Fruit fly (Drosophila melanogaster) whole organism: Measurements from ENCODE around the gene Cdk12.

Experiments
- CG8478 ChIP-seq: fragments of >200 bp; optimal IDR thresholded peaks from 2 replicates; lab custom pipeline; 2018; ENCODE audit warnings: inconsistent platforms
- Dll ChIP-seq: fragments of >200 bp; optimal IDR thresholded peaks from 2 replicates; lab custom pipeline; 2017
- EcR ChIP-seq, 2 experiments: fragments of >200 bp; optimal IDR thresholded peaks; 2 replicates each; lab custom pipeline; 2017; ENCODE audit warnings: missing biosample characterization in 2 of 2, missing genetic modification characterization in 2 of 2, missing genetic modification reagents in 2 of 2
- pan ChIP-seq: fragments of >200 bp; optimal IDR thresholded peaks from 2 replicates; lab custom pipeline; 2017
- psq ChIP-seq: fragments of >200 bp; optimal IDR thresholded peaks from 2 replicates; lab custom pipeline; 2017
- usp ChIP-seq: fragments of >200 bp; optimal IDR thresholded peaks from 2 replicates; lab custom pipeline; 2017; ENCODE audit warnings: missing biosample characterization, missing genetic modification characterization, mixed read lengths

Cdk12 gene

dm6 chr3L:21529108-21529507 is 13.0 kb downstream of the Cdk12 start, which contains the start of gene Arv1:
Gene Arv1 (minus strand): TSS chr3L:21529333.
- TF ChIP-seq pan = no peak
- TF ChIP-seq Dll (lab: Kevin White, UChicago) = no peak
- no peak for TF ChIP-seq psq (lab: Kevin White, UChicago)
- no peak for TF ChIP-seq EcR (GFP tag; optimal IDR thresholded peaks at IDR 0.05; lab: Kevin White, UChicago)
- TF ChIP-seq CG8478 = no peak
- TF ChIP-seq usp (GFP tag; lab: Kevin White, UChicago) = no peak

DNA sequence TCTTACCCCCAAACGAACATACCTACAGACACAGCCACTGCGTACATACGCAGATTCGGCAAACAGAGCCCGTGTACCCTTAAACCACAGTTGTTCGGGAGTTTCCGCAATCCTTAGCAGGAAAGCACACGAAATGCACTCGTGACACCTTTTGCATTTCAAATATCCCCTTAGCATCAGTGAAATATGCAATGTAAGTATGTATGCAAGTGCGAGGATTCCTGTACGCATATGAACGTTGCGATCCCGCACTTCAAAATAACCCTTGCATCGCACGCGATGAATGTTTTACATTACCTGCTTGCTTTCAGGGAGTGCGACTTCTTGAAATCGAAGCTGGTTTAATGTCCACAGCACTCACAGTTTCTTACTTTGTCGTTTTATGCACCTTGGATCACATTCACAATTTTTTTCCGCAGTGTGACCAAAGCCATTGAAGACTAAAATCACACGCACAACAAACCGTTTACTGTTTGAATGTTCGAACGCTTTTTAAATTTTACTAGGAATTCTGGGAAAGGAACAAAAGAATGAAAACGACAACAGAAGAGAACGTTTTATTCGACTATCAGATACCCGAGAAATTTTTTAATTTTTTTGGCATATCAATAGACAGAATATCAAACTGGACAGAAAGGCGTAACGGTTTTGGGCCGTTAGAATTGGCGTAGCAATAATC is 17.3 kb downstream of the Cdk12 start, which contains the start of gene Mkrn1:
Gene Mkrn1 (minus strand): TSS at position 444 of the 679 bp plus-strand sequence.
- TF ChIP-seq usp (GFP tag; lab: Kevin White, UChicago) = no peak
- TF ChIP-seq Dll (lab: Kevin White, UChicago) = no peak
- no peak for TF ChIP-seq psq (lab: Kevin White, UChicago)
- TF ChIP-seq CG8478 = no peak
- TF ChIP-seq pan = no peak
- TF ChIP-seq EcR (GFP tag; optimal IDR thresholded peaks at IDR 0.05; lab: Kevin White, UChicago) = no peak

- TF ChIP-seq usp (GFP tag; lab: Kevin White, UChicago) = no peak
- no peak for TF ChIP-seq CG8478
- TF ChIP-seq pan = no peak
- no peak for TF ChIP-seq psq (lab: Kevin White, UChicago)
- TF ChIP-seq Dll (lab: Kevin White, UChicago) = no peak
- no peak for TF ChIP-seq EcR (GFP tag; optimal IDR thresholded peaks at IDR 0.05; lab: Kevin White, UChicago)
These were observed 18.3 kb downstream of the Cdk12 start, which contains the start of gene ppk5 for dm6 chr3L:21534360-21534759. Gene ppk5 (plus strand): TSS chr3L:21534660.

dm6 chr3L:21536857-21537256 is 20.8 kb downstream of the Cdk12 start, which contains the start of gene Rpn10:
Gene Rpn10 (plus strand): TSS chr3L:21537000.
- TF ChIP-seq CG8478 = no peak
- no peak for TF ChIP-seq EcR (GFP tag; optimal IDR thresholded peaks at IDR 0.05; lab: Kevin White, UChicago)
- no peak for TF ChIP-seq pan
- TF ChIP-seq Dll (lab: Kevin White, UChicago) = no peak
- no peak for TF ChIP-seq psq (lab: Kevin White, UChicago)

- TF ChIP-seq CG8478 = no peak
- no peak for TF ChIP-seq usp (GFP tag; lab: Kevin White, UChicago)
- TF ChIP-seq EcR (GFP tag; optimal IDR thresholded peaks at IDR 0.05; lab: Kevin White, UChicago) = no peak
- TF ChIP-seq psq (lab: Kevin White, UChicago) = no peak
- TF ChIP-seq Dll (lab: Kevin White, UChicago) = no peak
- no peak for TF ChIP-seq pan
These were observed 22.8 kb downstream of the Cdk12 start for dm6 chr3L:21538893-21539244.

dm6 chr3L:21539245-21540196 is 23.4 kb downstream of the Cdk12 start, which contains the start of the genes COX8 and VhaM9.7-b:
Gene COX8 (minus strand): TSS chr3L:21539447.
Gene VhaM9.7-b (plus strand): TSS chr3L:21539862.
- no peak for TF ChIP-seq usp (GFP tag; lab: Kevin White, UChicago)
- TF ChIP-seq pan = no peak
- no peak for TF ChIP-seq psq (lab: Kevin White, UChicago)
- no peak for TF ChIP-seq Dll (lab: Kevin White, UChicago)
- no peak for TF ChIP-seq EcR (GFP tag; optimal IDR thresholded peaks at IDR 0.05; lab: Kevin White, UChicago)
- no peak for TF ChIP-seq CG8478

DNA sequence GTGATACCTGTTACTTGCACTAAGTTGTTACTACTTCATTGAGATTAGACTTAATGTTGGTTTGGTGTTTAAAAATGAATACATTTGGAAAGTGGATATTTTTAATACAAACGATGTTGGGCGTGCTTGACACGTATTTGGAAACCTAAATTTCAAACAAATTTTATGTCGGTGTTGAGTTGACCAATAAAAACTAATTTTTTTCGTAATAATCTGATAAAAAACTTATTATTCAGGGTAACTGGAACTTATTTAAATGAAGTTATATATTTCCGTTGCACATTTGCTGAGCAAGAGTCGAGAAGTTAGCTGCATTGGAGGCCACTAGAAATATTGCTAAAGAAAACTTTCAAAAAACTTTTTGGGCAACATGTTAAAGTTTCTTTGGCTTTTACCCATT is 26.0 kb downstream of the Cdk12 start, which contains the start of gene CG33290:
Gene CG33290 (plus strand): TSS at position 301 of the 400 bp plus-strand sequence.
- TF ChIP-seq EcR (GFP tag; optimal IDR thresholded peaks at IDR 0.05; lab: Kevin White, UChicago) (no peak), Dll (lab: Kevin White, UChicago) (no peak), usp (GFP tag; lab: Kevin White, UChicago) (no peak), CG8478 (no peak), psq (lab: Kevin White, UChicago) (no peak), pan (no peak)

DNA sequence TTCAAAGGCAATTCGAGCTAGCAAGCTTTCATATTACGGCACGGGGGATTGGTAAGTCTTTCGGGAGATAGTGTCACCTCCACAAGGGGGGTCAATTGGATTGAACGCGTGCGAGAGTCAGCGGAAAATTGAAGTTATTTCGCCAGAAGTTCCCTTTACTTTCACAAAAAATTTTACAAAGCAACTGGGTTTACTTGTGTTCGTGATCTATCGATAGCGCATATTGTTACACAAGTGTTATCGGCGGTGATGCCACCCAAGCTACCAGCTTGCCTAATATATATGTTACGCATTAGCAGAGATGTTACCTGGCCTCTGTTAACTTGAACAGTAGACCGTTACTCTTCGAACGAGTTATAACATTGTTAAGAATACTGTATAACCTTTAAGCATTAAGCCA is 38.6 kb downstream of the Cdk12 start, which contains the start of gene Wnk:
Gene Wnk (minus strand): TSS at position 177 of the 400 bp plus-strand sequence.
- TF ChIP-seq pan (no peak), CG8478 (no peak), EcR (GFP tag; optimal IDR thresholded peaks at IDR 0.05; lab: Kevin White, UChicago) (no peak), Dll (lab: Kevin White, UChicago) (no peak), usp (GFP tag; lab: Kevin White, UChicago) (no peak), psq (lab: Kevin White, UChicago) (no peak)

dm6 chr3L:21558176-21558871 is 42.2 kb downstream of the Cdk12 start, which contains the start of gene CG7173:
Gene CG7173 (minus strand): TSS chr3L:21558226.
- TF ChIP-seq CG8478 = no peak
- no peak for TF ChIP-seq pan
- TF ChIP-seq usp (GFP tag; lab: Kevin White, UChicago) = no peak
- no peak for TF ChIP-seq psq (lab: Kevin White, UChicago)
- TF ChIP-seq EcR (GFP tag; optimal IDR thresholded peaks at IDR 0.05; lab: Kevin White, UChicago) = no peak
- TF ChIP-seq Dll (lab: Kevin White, UChicago) = no peak

- TF ChIP-seq Dll (lab: Kevin White, UChicago) = no peak
These were observed 46.0 kb downstream of the Cdk12 start, which contains the start of gene CapaR for dm6 chr3L:21562081-21562480. Gene CapaR (minus strand): TSS chr3L:21562181.

- no peak for TF ChIP-seq CG8478
- no peak for TF ChIP-seq Dll (lab: Kevin White, UChicago)
- no peak for TF ChIP-seq usp (GFP tag; lab: Kevin White, UChicago)
- TF ChIP-seq EcR (GFP tag; optimal IDR thresholded peaks at IDR 0.05; lab: Kevin White, UChicago) = no peak
- no peak for TF ChIP-seq pan
- no peak for TF ChIP-seq psq (lab: Kevin White, UChicago)
These were observed 49.0 kb downstream of the Cdk12 start, which contains the start of gene CG7634 for dm6 chr3L:21565126-21565525. Gene CG7634 (plus strand): TSS chr3L:21565426.
